Worm (Caenorhabditis elegans): ENCODE results near the gene nspc-7.

The nspc-7 gene

DNA sequence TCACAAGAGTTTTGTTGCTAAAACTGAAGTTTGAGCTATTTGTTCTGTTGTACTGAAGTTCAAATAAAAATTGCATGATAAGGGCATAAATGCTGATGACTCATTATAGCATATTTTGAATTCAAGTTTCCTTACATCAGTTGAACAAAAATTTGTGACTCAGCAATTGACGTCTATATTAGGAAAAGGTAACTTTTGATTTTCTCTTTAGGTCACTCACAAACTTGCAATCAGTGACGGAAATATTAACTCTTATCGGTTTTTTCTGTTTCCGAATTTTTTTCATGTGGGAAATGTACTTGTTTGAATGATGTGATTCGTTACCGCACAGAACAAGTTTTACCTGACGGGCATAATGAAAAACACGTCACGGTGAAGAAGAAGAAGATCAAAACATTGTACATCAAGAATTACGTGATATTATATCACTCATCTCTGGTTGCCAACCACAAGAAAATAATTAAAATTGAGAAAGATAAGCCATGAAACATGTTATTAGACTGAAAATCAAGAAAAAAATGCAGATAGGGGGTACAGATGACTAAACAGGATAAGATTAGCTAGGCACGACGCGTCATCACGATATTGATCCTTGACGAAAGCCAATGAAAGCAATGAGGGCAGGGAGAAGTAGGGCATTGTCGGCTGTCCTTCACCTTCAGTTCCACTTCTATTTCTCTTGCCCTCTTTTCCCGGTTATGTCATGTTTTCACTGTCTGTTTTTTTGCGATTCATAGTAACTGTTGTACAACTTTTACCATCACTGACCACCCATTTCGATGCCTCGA is 22.2 kb downstream of the nspc-7 start:
- TF ChIP-seq nhr-80 (tag; optimal IDR thresholded peaks at IDR 0.05) (peak; percentile 60), atf-7 (tag; optimal IDR thresholded peaks at IDR 0.05) (no peak), fkh-3 (tag; optimal IDR thresholded peaks at IDR 0.05) (no peak)

DNA sequence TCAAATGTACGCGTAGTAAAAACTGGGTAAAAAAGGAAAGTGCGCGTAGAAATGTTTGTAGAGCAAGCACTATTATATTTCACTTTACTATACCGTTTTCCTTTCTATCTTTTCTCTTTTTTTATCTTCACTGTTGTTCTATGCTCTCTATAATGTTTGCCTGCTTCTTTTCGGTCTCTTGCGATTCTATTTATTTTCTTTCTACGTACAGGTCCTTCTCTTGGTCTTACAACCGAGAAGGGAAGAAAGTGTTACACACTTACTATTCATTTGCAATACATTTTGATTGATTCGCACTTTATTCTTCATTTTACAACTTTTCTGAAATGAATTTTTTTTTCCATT is 22.8 kb downstream of the nspc-7 start:
- TF ChIP-seq somi-1 (GFP tag; optimal IDR thresholded peaks at IDR 0.05) = no peak
- TF ChIP-seq ceh-79 (tag; optimal IDR thresholded peaks at IDR 0.05) = no peak
- no peak for TF ChIP-seq athp-1 (tag; optimal IDR thresholded peaks at IDR 0.05)
- TF ChIP-seq bed-2 (GFP tag; IDR thresholded peaks at IDR 0.05) = no peak
- no peak for TF ChIP-seq hsf-1 (GFP tag; IDR thresholded peaks at IDR 0.05)
- no peak for TF ChIP-seq B0019.2 (GFP tag; conservative IDR thresholded peaks at IDR 0.05)
- TF ChIP-seq rpc-1 (optimal IDR thresholded peaks at IDR 0.05) = no peak
- TF ChIP-seq rpc-1 (tag; optimal IDR thresholded peaks at IDR 0.05) = no peak
- TF ChIP-seq attf-6 (GFP tag; IDR thresholded peaks at IDR 0.05) = no peak
- TF ChIP-seq him-1 (tag; optimal IDR thresholded peaks at IDR 0.05) = no peak
- TF ChIP-seq T26A5.8 (tag; optimal IDR thresholded peaks at IDR 0.05) = no peak
- TF ChIP-seq atf-7 (tag; optimal IDR thresholded peaks at IDR 0.05) = no peak
- no peak for TF ChIP-seq madf-6 (GFP tag; IDR thresholded peaks at IDR 0.05)
- no peak for TF ChIP-seq snpc-1.1 (tag; optimal IDR thresholded peaks at IDR 0.05; ENCODE audit: insufficient read depth)
- TF ChIP-seq ztf-22 (GFP tag; optimal IDR thresholded peaks at IDR 0.05) = no peak
- no peak for TF ChIP-seq ccch-3 (GFP tag; optimal IDR thresholded peaks at IDR 0.05)

DNA sequence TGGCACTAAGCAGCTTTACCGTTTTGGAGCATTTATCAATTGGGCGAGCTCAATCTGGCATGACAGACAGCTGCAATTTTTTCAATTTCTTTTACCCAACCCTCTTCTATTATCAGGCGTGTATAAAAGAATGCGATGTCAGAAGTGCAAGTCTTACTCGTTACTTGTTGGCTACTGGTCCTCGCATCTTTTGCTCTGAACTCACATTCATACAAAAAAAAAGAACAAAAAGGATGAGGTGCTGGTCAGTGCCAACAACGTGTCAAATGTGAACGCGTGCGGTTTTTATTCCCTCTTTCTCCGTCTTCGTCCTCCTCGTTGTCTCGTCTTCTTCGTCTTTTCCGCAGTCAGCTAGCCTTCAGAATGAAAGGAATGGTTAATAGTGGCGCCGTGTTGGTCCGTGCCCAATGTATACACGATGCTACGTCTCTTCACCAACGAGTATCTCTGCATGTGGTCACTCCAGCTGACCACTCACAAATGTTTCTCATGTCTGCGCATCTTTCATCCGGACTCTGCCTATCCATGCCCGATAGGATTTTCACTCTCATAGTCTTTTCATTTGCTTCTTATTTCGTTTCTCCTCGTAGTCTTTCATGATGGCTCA is 24.3 kb downstream of the nspc-7 start:
- TF ChIP-seq let-607 (tag; optimal IDR thresholded peaks at IDR 0.05) (no peak), lsl-1 (GFP tag; optimal IDR thresholded peaks at IDR 0.05) (no peak), nfyb-1 (GFP tag; IDR thresholded peaks at IDR 0.05) (0 out of 2 replicates have a peak, but pooled peaks have one; percentile 42)

DNA sequence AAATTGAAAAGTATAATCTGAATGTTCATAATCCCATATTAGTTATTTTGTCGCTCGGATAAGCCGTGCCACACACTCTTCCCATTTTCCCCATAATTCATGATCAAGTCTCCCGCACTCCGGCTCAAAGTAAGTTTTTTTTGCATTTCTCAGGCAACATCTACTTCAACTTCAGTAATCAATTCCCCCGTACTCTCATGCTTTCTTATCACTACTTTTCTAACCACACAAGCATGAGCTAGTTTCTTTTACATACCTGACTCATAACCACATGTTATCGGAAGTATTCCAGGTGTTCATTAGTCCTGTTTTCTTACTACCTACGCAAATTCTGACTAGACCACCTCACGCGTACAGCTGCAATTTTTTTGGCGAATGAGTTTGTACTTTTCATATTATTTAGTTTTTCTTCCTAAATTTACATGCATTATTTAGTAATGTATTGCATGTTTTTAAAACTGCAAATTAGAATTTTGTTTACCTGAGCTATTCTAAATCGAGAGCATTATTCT is 24.9 kb downstream of the nspc-7 start:
- TF ChIP-seq F22D6.2 (tag; optimal IDR thresholded peaks at IDR 0.05) = no peak
- TF ChIP-seq F37B4.10 (GFP tag; IDR thresholded peaks at IDR 0.05) = no peak
- no peak for TF ChIP-seq hsf-1 (GFP tag; IDR thresholded peaks at IDR 0.05)
- no peak for TF ChIP-seq lin-40 (tag; optimal IDR thresholded peaks at IDR 0.05)
- TF ChIP-seq ztf-25 (GFP tag; IDR thresholded peaks at IDR 0.05) = no peak
- TF ChIP-seq aptf-2 (GFP tag; conservative IDR thresholded peaks at IDR 0.05) = no peak
- no peak for TF ChIP-seq gei-17 (GFP tag; optimal IDR thresholded peaks at IDR 0.05)
- TF ChIP-seq ztf-22 (GFP tag; optimal IDR thresholded peaks at IDR 0.05) = no peak

DNA sequence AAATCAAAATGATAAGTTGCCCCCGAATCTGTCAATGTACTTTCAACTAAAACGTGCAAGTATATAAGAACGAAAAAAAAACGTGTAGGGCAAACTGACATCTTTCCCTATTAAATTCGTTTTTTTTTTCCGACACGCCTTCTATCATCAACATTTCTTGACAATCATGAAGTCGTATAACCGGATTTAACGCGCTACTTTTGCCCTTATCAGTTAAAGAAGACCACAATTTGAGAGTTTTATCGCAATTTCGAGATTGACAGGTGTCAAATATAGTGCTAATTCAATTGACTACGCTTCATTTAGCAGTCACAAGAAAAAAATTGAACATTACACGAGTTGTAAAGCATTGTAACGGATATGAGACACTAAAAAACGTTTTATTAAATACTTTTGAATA is 25.5 kb downstream of the nspc-7 start:
- TF ChIP-seq ztf-3 (GFP tag; optimal IDR thresholded peaks at IDR 0.05) = no peak
- no peak for TF ChIP-seq D2030.7 (GFP tag; IDR thresholded peaks at IDR 0.05)
- TF ChIP-seq unc-62 (GFP tag; optimal IDR thresholded peaks at IDR 0.05) = peak; percentile 89
- no peak for TF ChIP-seq aptf-2 (GFP tag; conservative IDR thresholded peaks at IDR 0.05)
- no peak for TF ChIP-seq attf-3 (GFP tag; conservative IDR thresholded peaks at IDR 0.05)
- TF ChIP-seq lin-40 (tag; optimal IDR thresholded peaks at IDR 0.05) = peak; percentile 34
- TF ChIP-seq lin-54 (GFP tag; optimal IDR thresholded peaks at IDR 0.05) = no peak
- TF ChIP-seq snpc-1.3 (tag; optimal IDR thresholded peaks at IDR 0.05; ENCODE audit: insufficient read depth) = no peak
- no peak for TF ChIP-seq xnd-1 (tag; optimal IDR thresholded peaks at IDR 0.05)
- peak; percentile 79 for TF ChIP-seq nhr-80 (tag; optimal IDR thresholded peaks at IDR 0.05)
- no peak for TF ChIP-seq hmg-1.2 (GFP tag; IDR thresholded peaks at IDR 0.05)
- peak; percentile 99 for TF ChIP-seq ets-4 (GFP tag; optimal IDR thresholded peaks at IDR 0.05)
- TF ChIP-seq efl-1 (GFP tag; optimal IDR thresholded peaks at IDR 0.05) = no peak
- TF ChIP-seq die-1 (tag; optimal IDR thresholded peaks at IDR 0.05) = no peak
- peak; percentile 12 for TF ChIP-seq pha-4 (tag; optimal IDR thresholded peaks at IDR 0.05)
- TF ChIP-seq let-607 (tag; optimal IDR thresholded peaks at IDR 0.05) = peak; percentile 45 to 55
- TF ChIP-seq egrh-3 (GFP tag; IDR thresholded peaks at IDR 0.05) = no peak
- TF ChIP-seq B0336.3 (GFP tag; IDR thresholded peaks at IDR 0.05) = no peak
